Fruit fly (Drosophila melanogaster): ENCODE results near the gene wnd.

wnd gene

DNA sequence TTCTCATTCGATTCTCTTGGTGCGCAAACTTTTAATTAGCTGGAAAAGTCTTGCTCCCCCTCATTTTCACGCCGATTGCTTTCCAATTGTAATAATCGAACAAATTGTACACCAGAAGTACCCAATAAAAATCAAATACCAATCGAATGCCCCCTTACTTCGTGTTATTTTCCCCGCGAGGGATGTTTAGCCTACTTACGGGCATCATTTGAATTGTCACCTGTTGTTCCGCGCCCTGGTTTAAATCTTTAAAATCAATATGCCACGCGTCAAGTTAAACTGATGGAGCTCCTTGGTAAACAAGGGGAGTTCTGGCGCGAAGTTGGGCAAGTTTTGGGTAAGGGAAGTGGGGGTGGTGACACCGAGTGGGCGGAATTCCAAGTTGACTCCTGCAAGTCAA is 10.7 kb upstream of the wnd start (continued):
- TF ChIP-seq CG30020 (tag; optimal IDR thresholded peaks at IDR 0.05) = no peak
- no peak for TF ChIP-seq CG7271 (tag; optimal IDR thresholded peaks at IDR 0.05)
- TF ChIP-seq Rfx (GFP tag; IDR thresholded peaks at IDR 0.05) = no peak
- TF ChIP-seq dmrt11E (tag; optimal IDR thresholded peaks at IDR 0.05) = no peak
- no peak for TF ChIP-seq Pdp1 (GFP tag; optimal IDR thresholded peaks at IDR 0.05)
- TF ChIP-seq CG13894 (tag; optimal IDR thresholded peaks at IDR 0.05) = no peak
- TF ChIP-seq esg (GFP tag; conservative IDR thresholded peaks at IDR 0.05) = no peak
- no peak for TF ChIP-seq Ada2b (GFP tag; IDR thresholded peaks at IDR 0.05)
- no peak for TF ChIP-seq zen (tag; optimal IDR thresholded peaks at IDR 0.05)
- TF ChIP-seq NK7.1 (GFP tag; optimal IDR thresholded peaks at IDR 0.05) = no peak
- TF ChIP-seq zf30C (GFP tag; optimal IDR thresholded peaks at IDR 0.05) = no peak
- TF ChIP-seq ssp (GFP tag; IDR thresholded peaks at IDR 0.05) = no peak
- no peak for TF ChIP-seq CG14441 (GFP tag; IDR thresholded peaks at IDR 0.05)
- no peak for TF ChIP-seq CG8281 (tag; optimal IDR thresholded peaks at IDR 0.05)
- TF ChIP-seq Ets97D (GFP tag; optimal IDR thresholded peaks at IDR 0.05) = no peak
- no peak for TF ChIP-seq lilli (GFP tag; optimal IDR thresholded peaks at IDR 0.05)
- no peak for TF ChIP-seq CG2678 (tag; optimal IDR thresholded peaks at IDR 0.05)
- TF ChIP-seq Abd-B (GFP tag; optimal IDR thresholded peaks at IDR 0.05) = no peak
- no peak for TF ChIP-seq CG5245 (GFP tag; optimal IDR thresholded peaks at IDR 0.05)
- TF ChIP-seq Meics (GFP tag; optimal IDR thresholded peaks at IDR 0.05) = no peak
- TF ChIP-seq pzg (GFP tag; optimal IDR thresholded peaks at IDR 0.05) = no peak
- TF ChIP-seq NC2α (GFP tag; optimal IDR thresholded peaks at IDR 0.05) = no peak
- 0 out of 3 replicates have a peak, but pooled peaks have one; percentile 16 for TF ChIP-seq CG7963 (GFP tag; IDR thresholded peaks at IDR 0.05; ENCODE audit: partially characterized antibody)
- peak; percentile 83; the same call in 2 of the 3 replicates for TF ChIP-seq CG11560 (tag; IDR thresholded peaks at IDR 0.05)
- no peak for TF ChIP-seq knrl (GFP tag; IDR thresholded peaks at IDR 0.05; ENCODE audit: partially characterized antibody)
- TF ChIP-seq Spps (tag; optimal IDR thresholded peaks at IDR 0.05) = no peak
- TF ChIP-seq Six4 (GFP tag; optimal IDR thresholded peaks at IDR 0.05) = no peak
- no peak for TF ChIP-seq CG9932 (GFP tag; IDR thresholded peaks at IDR 0.05)
- TF ChIP-seq B-H1 (GFP tag; IDR thresholded peaks at IDR 0.05) = no peak
- TF ChIP-seq chinmo (GFP tag; IDR thresholded peaks at IDR 0.05; ENCODE audit: partially characterized antibody) = no peak
- no peak for TF ChIP-seq CG3281 (GFP tag; optimal IDR thresholded peaks at IDR 0.05)
- no peak for TF ChIP-seq Atf3 (GFP tag; optimal IDR thresholded peaks at IDR 0.05)
- TF ChIP-seq Hr3 (GFP tag; optimal IDR thresholded peaks at IDR 0.05) = no peak
- no peak for TF ChIP-seq CG4282 (GFP tag; optimal IDR thresholded peaks at IDR 0.05)
- TF ChIP-seq CG8290 (GFP tag; optimal IDR thresholded peaks at IDR 0.05) = no peak
- no peak for TF ChIP-seq CG8290 (tag; optimal IDR thresholded peaks at IDR 0.05)
- TF ChIP-seq HLH4C (GFP tag; IDR thresholded peaks at IDR 0.05; ENCODE audit: partially characterized antibody) = peak; percentile 47; the same call in 1 of the 3 replicates
- no peak for TF ChIP-seq Xrp1 (GFP tag; IDR thresholded peaks at IDR 0.05)
- no peak for TF ChIP-seq lmd (GFP tag; IDR thresholded peaks at IDR 0.05)
- TF ChIP-seq stc (GFP tag; IDR thresholded peaks at IDR 0.05) = no peak
- no peak for TF ChIP-seq corto (GFP tag; optimal IDR thresholded peaks at IDR 0.05)
- no peak for TF ChIP-seq amos (GFP tag; IDR thresholded peaks at IDR 0.05; ENCODE audit: partially characterized antibody)
- TF ChIP-seq B-H2 (GFP tag; optimal IDR thresholded peaks at IDR 0.05) = no peak
- TF ChIP-seq BEAF-32 (GFP tag; optimal IDR thresholded peaks at IDR 0.05) = no peak
- TF ChIP-seq E2f2 (GFP tag; IDR thresholded peaks at IDR 0.05) = peak; percentile 31; the same call in 1 of the 2 replicates
- TF ChIP-seq az2 (GFP tag; optimal IDR thresholded peaks at IDR 0.05) = no peak
- no peak for TF ChIP-seq CG2116 (GFP tag; optimal IDR thresholded peaks at IDR 0.05)
- no peak for TF ChIP-seq CG8944 (GFP tag; optimal IDR thresholded peaks at IDR 0.05)
- no peak for TF ChIP-seq ftz-f1 (GFP tag; optimal IDR thresholded peaks at IDR 0.05)
- no peak for TF ChIP-seq tna (GFP tag; IDR thresholded peaks at IDR 0.05; ENCODE audit: partially characterized antibody)
- no peak for TF ChIP-seq CG15696 (tag; optimal IDR thresholded peaks at IDR 0.05)
- no peak for TF ChIP-seq ken (GFP tag; IDR thresholded peaks at IDR 0.05)

Measured in whole organism, embryonic.